Worm (Caenorhabditis elegans): ENCODE results near the gene npr-36.
"Not testable (repeated sequence)": the region's sequence is repeated elsewhere in the genome, so short reads cannot be mapped to it uniquely, and the experiment has no call there.

Gene npr-36

DNA sequence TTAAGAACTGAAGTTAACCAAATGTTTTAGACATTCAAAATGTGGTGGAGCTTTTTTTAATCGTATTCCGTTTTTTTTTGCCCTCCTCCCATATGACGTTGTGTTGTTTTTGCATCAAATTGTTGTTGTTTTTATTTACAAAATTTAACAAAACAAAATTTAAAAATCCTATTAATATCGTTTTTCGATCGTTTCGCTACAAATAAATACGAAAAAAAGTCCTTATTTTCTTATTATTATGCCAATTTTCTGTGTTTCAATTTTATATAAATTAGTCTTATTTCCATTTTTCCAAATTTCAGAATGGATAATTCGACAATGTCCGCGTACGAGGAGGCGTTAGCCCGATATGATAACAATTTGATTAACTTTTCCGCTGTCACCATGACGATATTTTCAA is at the start of gene npr-36:
TSS of gene npr-36 (plus strand) at position 301 of the 400 bp plus-strand sequence.
- no peak for TF ChIP-seq hmg-4 (GFP tag; optimal IDR thresholded peaks at IDR 0.05)
- TF ChIP-seq ets-7 (tag; optimal IDR thresholded peaks at IDR 0.05) = no peak
- no peak for TF ChIP-seq ceh-13 (GFP tag; optimal IDR thresholded peaks at IDR 0.05)
- TF ChIP-seq tbx-37 (GFP tag; conservative IDR thresholded peaks at IDR 0.05) = no peak
- no peak for TF ChIP-seq ama-1 (optimal IDR thresholded peaks at IDR 0.05)
- TF ChIP-seq aly-1 (tag; optimal IDR thresholded peaks at IDR 0.05) = no peak

DNA sequence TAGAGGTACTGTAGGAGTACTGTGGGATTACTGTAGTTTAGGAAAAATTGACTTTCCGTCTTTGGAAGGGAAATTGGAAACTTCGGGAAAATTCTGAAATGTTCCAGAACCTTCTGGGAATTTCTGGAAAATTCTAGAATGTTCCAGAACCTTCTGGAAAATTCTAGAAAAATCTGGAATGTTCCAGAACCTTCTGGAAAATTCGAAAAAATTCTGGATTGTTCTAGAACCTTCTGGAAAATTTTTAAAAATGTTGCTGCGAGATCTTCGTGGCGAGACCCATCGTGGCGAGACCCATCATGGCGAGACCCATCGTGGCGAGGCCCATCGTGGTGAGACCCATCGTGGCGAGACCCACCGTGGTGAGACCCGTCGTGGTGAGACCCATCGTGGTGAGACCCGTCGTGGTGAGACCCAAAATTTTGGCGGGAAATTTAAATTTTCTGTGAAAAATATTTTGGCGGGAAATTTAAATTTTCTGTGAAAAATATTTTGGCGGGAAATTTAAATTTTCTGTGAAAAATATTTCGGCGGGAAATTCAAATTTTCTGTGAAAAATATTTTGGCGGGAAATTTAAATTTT is 48.7 kb upstream of the npr-36 start, which contains the start of gene C53C11.4:
TSS of gene C53C11.4 (plus strand) at position 179 of the 583 bp plus-strand sequence.
- not testable (repeated sequence) for TF ChIP-seq sea-1 (GFP tag; conservative IDR thresholded peaks at IDR 0.05); ceh-36 (tag; optimal IDR thresholded peaks at IDR 0.05); tra-4 (tag; optimal IDR thresholded peaks at IDR 0.05)

DNA sequence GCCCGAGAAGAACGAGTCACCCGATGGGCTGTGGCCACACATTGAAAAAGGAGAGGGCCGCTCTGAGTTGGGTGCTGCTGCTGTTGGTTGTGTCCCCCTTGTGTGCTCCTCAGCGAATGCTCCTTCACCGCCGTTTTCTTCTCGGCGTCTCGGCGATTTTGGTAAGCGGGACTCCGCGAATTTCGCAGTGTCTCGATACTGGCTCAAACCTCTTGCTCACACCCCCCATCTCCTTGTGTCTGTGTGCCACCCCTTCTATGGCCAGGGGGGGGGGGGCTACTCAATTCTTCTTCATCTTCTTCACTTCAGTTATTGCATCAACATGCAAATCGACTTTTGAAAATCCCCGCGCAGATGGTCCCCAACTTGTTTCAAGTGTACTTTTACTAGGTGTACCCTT is 44.6 kb upstream of the npr-36 start:
- TF ChIP-seq B0310.2 (tag; optimal IDR thresholded peaks at IDR 0.05) (no peak), scrt-1 (GFP tag; IDR thresholded peaks at IDR 0.05) (no peak), hmbx-1 (tag; optimal IDR thresholded peaks at IDR 0.05) (no peak), pes-1 (GFP tag; IDR thresholded peaks at IDR 0.05) (no peak), hmg-4 (GFP tag; optimal IDR thresholded peaks at IDR 0.05) (peak; percentile 89), ceh-36 (tag; optimal IDR thresholded peaks at IDR 0.05) (no peak), ets-7 (tag; optimal IDR thresholded peaks at IDR 0.05) (peak; percentile 1), F13C5.2 (tag; optimal IDR thresholded peaks at IDR 0.05) (peak; percentile 17), tbx-11 (GFP tag; IDR thresholded peaks at IDR 0.05) (0 out of 2 replicates have a peak, but pooled peaks have one; percentile 19), aly-1 (tag; optimal IDR thresholded peaks at IDR 0.05) (peak; percentile 69), sea-1 (GFP tag; conservative IDR thresholded peaks at IDR 0.05) (0 out of 2 replicates have a peak, but pooled peaks have one; percentile 59)

ce11 chrX:17318284-17318683 is 41.3 kb upstream of the npr-36 start, which contains the start of gene ptr-5:
ptr-5 (plus strand) TSS chrX:17318584.
- TF ChIP-seq pes-1 (GFP tag; IDR thresholded peaks at IDR 0.05) = no peak
- TF ChIP-seq tra-4 (tag; optimal IDR thresholded peaks at IDR 0.05) = no peak
- TF ChIP-seq tbx-37 (GFP tag; conservative IDR thresholded peaks at IDR 0.05) = no peak
- no peak for TF ChIP-seq ceh-13 (GFP tag; optimal IDR thresholded peaks at IDR 0.05)
- TF ChIP-seq hmg-4 (GFP tag; optimal IDR thresholded peaks at IDR 0.05) = no peak
- TF ChIP-seq hnd-1 (tag; optimal IDR thresholded peaks at IDR 0.05) = no peak
- TF ChIP-seq ets-7 (tag; optimal IDR thresholded peaks at IDR 0.05) = no peak
- TF ChIP-seq flt-1 (GFP tag; IDR thresholded peaks at IDR 0.05) = no peak
- no peak for TF ChIP-seq aly-1 (tag; optimal IDR thresholded peaks at IDR 0.05)
- no peak for TF ChIP-seq F13C5.2 (tag; optimal IDR thresholded peaks at IDR 0.05)
- no peak for TF ChIP-seq ama-1 (optimal IDR thresholded peaks at IDR 0.05)
- TF ChIP-seq tbx-11 (GFP tag; IDR thresholded peaks at IDR 0.05) = no peak

- TF ChIP-seq scrt-1 (GFP tag; IDR thresholded peaks at IDR 0.05) = no peak
- no peak for TF ChIP-seq hmg-4 (GFP tag; optimal IDR thresholded peaks at IDR 0.05)
- TF ChIP-seq aly-1 (tag; optimal IDR thresholded peaks at IDR 0.05) = no peak
- no peak for TF ChIP-seq ama-1 (optimal IDR thresholded peaks at IDR 0.05)
Measured at ce11 chrX:17320572-17320971, 39.0 kb upstream of the npr-36 start.

DNA sequence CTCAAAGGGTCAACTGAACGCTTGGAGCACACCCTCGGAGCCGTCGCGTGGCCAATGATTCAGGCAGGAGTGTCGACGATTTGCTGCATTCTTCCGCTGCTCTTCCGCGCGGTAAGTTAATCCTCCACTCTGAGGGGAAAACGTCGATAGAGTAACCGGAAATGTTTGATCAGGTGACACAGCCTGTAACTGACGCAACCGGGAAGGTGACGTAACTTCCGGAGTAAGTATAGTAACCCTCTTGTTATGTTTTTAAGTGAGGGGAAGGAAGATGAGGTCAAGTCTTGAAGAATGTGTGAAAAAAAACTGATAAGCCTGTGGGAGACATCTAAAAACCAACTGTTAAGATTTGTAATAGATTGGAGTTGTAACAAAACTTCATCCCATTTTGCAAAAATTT is 34.6 kb upstream of the npr-36 start:
- TF ChIP-seq ama-1 (optimal IDR thresholded peaks at IDR 0.05) = no peak
- TF ChIP-seq hnd-1 (tag; optimal IDR thresholded peaks at IDR 0.05) = no peak

ce11 chrX:17327226-17327625 is 32.3 kb upstream of the npr-36 start:
- TF ChIP-seq F13C5.2 (tag; optimal IDR thresholded peaks at IDR 0.05) = no peak

ce11 chrX:17329075-17329474 is 30.5 kb upstream of the npr-36 start:
- no peak for TF ChIP-seq pes-1 (GFP tag; IDR thresholded peaks at IDR 0.05)
- no peak for TF ChIP-seq F13C5.2 (tag; optimal IDR thresholded peaks at IDR 0.05)
- no peak for TF ChIP-seq sea-1 (GFP tag; conservative IDR thresholded peaks at IDR 0.05)
- no peak for TF ChIP-seq B0310.2 (tag; optimal IDR thresholded peaks at IDR 0.05)
- no peak for TF ChIP-seq flt-1 (GFP tag; IDR thresholded peaks at IDR 0.05)
- no peak for TF ChIP-seq ceh-13 (GFP tag; optimal IDR thresholded peaks at IDR 0.05)
- TF ChIP-seq aly-1 (tag; optimal IDR thresholded peaks at IDR 0.05) = no peak
- no peak for TF ChIP-seq hnd-1 (tag; optimal IDR thresholded peaks at IDR 0.05)
- TF ChIP-seq tbx-11 (GFP tag; IDR thresholded peaks at IDR 0.05) = no peak
- no peak for TF ChIP-seq hmg-4 (GFP tag; optimal IDR thresholded peaks at IDR 0.05)
- TF ChIP-seq tbx-37 (GFP tag; conservative IDR thresholded peaks at IDR 0.05) = no peak
- no peak for TF ChIP-seq hmbx-1 (tag; optimal IDR thresholded peaks at IDR 0.05)
- no peak for TF ChIP-seq tra-4 (tag; optimal IDR thresholded peaks at IDR 0.05)
- TF ChIP-seq ets-7 (tag; optimal IDR thresholded peaks at IDR 0.05) = no peak
- no peak for TF ChIP-seq scrt-1 (GFP tag; IDR thresholded peaks at IDR 0.05)
- no peak for TF ChIP-seq ama-1 (optimal IDR thresholded peaks at IDR 0.05)

DNA sequence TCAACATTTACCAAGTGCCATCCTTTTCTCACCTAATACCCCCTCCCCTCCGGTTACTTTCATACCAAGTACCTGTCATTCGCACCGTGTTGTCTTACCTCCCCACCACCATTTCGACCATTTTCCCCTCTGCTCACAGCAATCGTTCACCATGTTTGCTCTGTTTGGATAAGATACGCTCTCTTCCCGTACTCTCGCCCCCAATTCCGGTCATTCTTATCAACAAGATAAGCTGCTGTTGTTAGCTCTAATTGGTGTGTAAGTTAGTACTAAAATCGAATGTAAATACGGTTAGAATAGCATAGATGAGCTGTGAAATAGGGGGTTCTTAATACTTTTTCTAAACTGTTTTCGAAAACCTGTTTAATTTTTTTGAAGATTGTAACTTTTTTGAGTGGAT is 29.0 kb upstream of the npr-36 start:
- no peak for TF ChIP-seq ets-7 (tag; optimal IDR thresholded peaks at IDR 0.05)
- TF ChIP-seq ceh-36 (tag; optimal IDR thresholded peaks at IDR 0.05) = no peak
- TF ChIP-seq F13C5.2 (tag; optimal IDR thresholded peaks at IDR 0.05) = no peak
- no peak for TF ChIP-seq pes-1 (GFP tag; IDR thresholded peaks at IDR 0.05)
- TF ChIP-seq flt-1 (GFP tag; IDR thresholded peaks at IDR 0.05) = no peak
- no peak for TF ChIP-seq ama-1 (optimal IDR thresholded peaks at IDR 0.05)
- TF ChIP-seq tra-4 (tag; optimal IDR thresholded peaks at IDR 0.05) = no peak
- no peak for TF ChIP-seq tbx-37 (GFP tag; conservative IDR thresholded peaks at IDR 0.05)
- TF ChIP-seq scrt-1 (GFP tag; IDR thresholded peaks at IDR 0.05) = no peak
- no peak for TF ChIP-seq ceh-13 (GFP tag; optimal IDR thresholded peaks at IDR 0.05)
- TF ChIP-seq hmbx-1 (tag; optimal IDR thresholded peaks at IDR 0.05) = no peak
- TF ChIP-seq hnd-1 (tag; optimal IDR thresholded peaks at IDR 0.05) = no peak
- no peak for TF ChIP-seq hmg-4 (GFP tag; optimal IDR thresholded peaks at IDR 0.05)
- TF ChIP-seq tbx-11 (GFP tag; IDR thresholded peaks at IDR 0.05) = no peak
- no peak for TF ChIP-seq B0310.2 (tag; optimal IDR thresholded peaks at IDR 0.05)
- TF ChIP-seq sea-1 (GFP tag; conservative IDR thresholded peaks at IDR 0.05) = no peak
- no peak for TF ChIP-seq aly-1 (tag; optimal IDR thresholded peaks at IDR 0.05)

Measured in whole organism, early embryonic.